Worm (Caenorhabditis elegans): ENCODE data around the gene exo-1.

DNA sequence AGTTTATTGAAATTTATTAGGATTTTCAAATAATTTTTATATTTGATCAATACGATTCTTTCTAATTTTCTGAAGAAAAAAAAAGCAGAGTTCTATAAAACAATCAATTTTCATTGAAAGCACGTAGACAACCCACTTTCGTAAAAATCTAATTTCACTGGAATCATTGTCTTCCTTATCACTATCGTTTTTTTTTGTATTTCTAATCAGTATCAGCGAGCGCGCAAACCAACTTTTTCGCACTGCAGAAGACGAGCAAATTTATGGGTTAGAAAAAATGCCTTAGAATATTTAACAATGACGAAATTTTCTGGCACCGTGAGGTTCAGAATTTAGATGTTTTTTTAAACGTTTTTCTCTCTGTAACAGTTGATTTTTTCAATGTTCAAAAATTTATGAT, 29.5 kb downstream of the exo-1 start:
- TF ChIP-seq ama-1 (optimal IDR thresholded peaks at IDR 0.05) (no peak), B0310.2 (tag; optimal IDR thresholded peaks at IDR 0.05) (no peak), F13C5.2 (tag; optimal IDR thresholded peaks at IDR 0.05) (no peak), hmbx-1 (tag; optimal IDR thresholded peaks at IDR 0.05) (no peak), aly-1 (tag; optimal IDR thresholded peaks at IDR 0.05) (no peak), tbx-37 (GFP tag; conservative IDR thresholded peaks at IDR 0.05) (no peak)

All from whole organism, early embryonic.